Fruit fly (Drosophila melanogaster): ENCODE results near the gene Mco1.
A peak's percentile ranks its signal among the peaks of the same experiment; 100 is the strongest.

Gene Mco1

DNA sequence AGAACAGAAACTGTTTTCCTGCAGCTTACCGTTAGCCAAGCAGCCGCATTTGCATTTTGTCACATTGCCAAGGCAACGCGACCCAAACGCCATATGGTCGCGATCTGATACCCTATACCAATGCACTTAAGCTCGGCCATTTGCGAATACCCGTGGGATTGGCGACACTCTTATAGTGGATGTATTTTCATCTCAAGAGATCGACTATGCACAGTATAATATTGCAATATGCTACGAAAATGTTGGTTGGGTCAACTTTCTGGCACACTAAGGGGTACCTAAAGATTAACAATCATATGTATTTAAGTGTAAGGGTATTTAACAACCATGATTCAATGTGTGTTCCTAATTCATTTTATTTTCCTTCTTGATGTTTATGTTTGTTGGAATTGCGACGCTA is 21.8 kb downstream of the Mco1 start (continued):
- TF ChIP-seq CG11294 (GFP tag; IDR thresholded peaks at IDR 0.05) (peak; percentile 46; the same call in 1 of the 2 replicates), Eip78C (GFP tag) (peak; percentile 84), CG11902 (GFP tag; optimal IDR thresholded peaks at IDR 0.05) (peak; percentile 37), Ets96B (tag; optimal IDR thresholded peaks at IDR 0.05) (peak; percentile 36), CG3032 (tag; optimal IDR thresholded peaks at IDR 0.05) (peak; percentile 21), Eip93F (GFP tag; optimal IDR thresholded peaks at IDR 0.05) (no peak), Blimp-1 (GFP tag; optimal IDR thresholded peaks at IDR 0.05) (no peak), fd59A (GFP tag; optimal IDR thresholded peaks at IDR 0.05) (no peak), Ets21C (GFP tag; optimal IDR thresholded peaks at IDR 0.05) (peak; percentile 64), Gug (GFP tag; IDR thresholded peaks at IDR 0.05) (no peak), Met (GFP tag; optimal IDR thresholded peaks at IDR 0.05) (peak; percentile 58), esn (GFP tag; optimal IDR thresholded peaks at IDR 0.05) (peak; percentile 74), topi (GFP tag; optimal IDR thresholded peaks at IDR 0.05) (peak; percentile 71), lz (GFP tag; optimal IDR thresholded peaks at IDR 0.05) (peak; percentile 77), CG16779 (tag; optimal IDR thresholded peaks at IDR 0.05) (no peak), ss (GFP tag; optimal IDR thresholded peaks at IDR 0.05) (peak in 1 of 2 experiments; percentile 17), CG6792 (GFP tag; optimal IDR thresholded peaks at IDR 0.05) (peak; percentile 54), Sox14 (GFP tag; optimal IDR thresholded peaks at IDR 0.05) (peak; percentile 26), CG6276 (GFP tag; optimal IDR thresholded peaks at IDR 0.05) (no peak)

DNA sequence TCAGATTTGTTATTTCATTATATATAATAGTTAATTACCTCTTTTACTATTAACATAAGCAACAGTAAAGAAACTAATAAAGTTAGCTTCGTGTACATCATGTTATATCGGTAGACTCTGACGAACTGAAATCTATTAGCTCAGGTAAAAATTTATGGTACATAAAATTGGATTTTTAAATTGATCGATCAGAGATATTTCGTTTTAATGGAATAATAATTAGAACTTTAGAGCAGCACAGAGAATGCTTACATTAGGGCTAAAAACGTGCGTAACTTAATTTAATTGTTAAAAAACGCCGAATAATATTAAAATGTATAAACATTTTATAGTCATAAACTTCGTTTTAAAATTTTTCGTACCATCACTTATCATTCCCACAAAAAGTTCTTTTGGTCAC is 24.3 kb downstream of the Mco1 start, which contains the start of gene CG33723:
TSS of gene CG33723 (minus strand) at position 101 of the 400 bp plus-strand sequence.
- no peak for TF ChIP-seq CG1621 (tag; optimal IDR thresholded peaks at IDR 0.05)
- TF ChIP-seq CG3919 (GFP tag; optimal IDR thresholded peaks at IDR 0.05): no peak

dm6 chr2L:9442795-9443287 is 26.5 kb downstream of the Mco1 start:
- TF ChIP-seq CG7368 (GFP tag; optimal IDR thresholded peaks at IDR 0.05) (no peak), CG6276 (GFP tag; optimal IDR thresholded peaks at IDR 0.05) (no peak), CG6163 (GFP tag; IDR thresholded peaks at IDR 0.05) (no peak), CG8632 (GFP tag; optimal IDR thresholded peaks at IDR 0.05) (no peak)

- TF ChIP-seq CG7368 (GFP tag; optimal IDR thresholded peaks at IDR 0.05) (no peak), Eip75B (GFP tag; optimal IDR thresholded peaks at IDR 0.05) (no peak), Met (GFP tag; optimal IDR thresholded peaks at IDR 0.05) (no peak), acj6 (GFP tag; optimal IDR thresholded peaks at IDR 0.05) (no peak), net (GFP tag; optimal IDR thresholded peaks at IDR 0.05) (no peak), CG8119 (GFP tag; IDR thresholded peaks at IDR 0.05) (no peak), Ets96B (tag; optimal IDR thresholded peaks at IDR 0.05) (no peak), CG31627 (GFP tag; optimal IDR thresholded peaks at IDR 0.05) (no peak), topi (GFP tag; optimal IDR thresholded peaks at IDR 0.05) (no peak), cyc (GFP tag; optimal IDR thresholded peaks at IDR 0.05) (no peak), CG11762 (GFP tag; optimal IDR thresholded peaks at IDR 0.05; ENCODE audit: insufficient read depth) (no peak)
These were observed 29.4 kb downstream of the Mco1 start for dm6 chr2L:9445753-9446152.

DNA sequence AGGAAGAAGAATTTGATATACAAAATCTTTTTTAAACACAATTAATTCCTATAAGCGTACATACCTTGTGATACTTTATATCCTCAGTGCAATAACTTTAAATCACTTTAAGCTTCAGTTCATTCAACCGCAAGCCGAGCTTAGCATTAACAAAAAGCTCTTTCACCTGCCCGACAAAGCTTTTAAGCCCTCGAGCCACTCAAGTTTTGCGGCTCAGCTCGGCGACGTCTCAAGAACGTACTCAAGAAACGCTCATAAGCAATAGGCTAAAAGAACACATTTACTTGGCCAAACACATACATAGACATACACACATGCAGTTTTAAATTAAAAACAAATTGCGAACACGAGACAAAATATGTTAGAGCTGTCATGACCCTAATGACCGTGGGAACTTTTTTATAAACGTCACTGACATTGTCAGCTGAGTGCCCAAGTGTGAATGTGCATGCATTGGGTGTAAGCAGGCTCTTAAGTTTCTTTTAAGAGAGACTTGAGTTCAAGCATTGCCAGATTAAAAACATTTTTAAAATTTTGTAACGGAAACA is 30.1 kb downstream of the Mco1 start:
- peak; percentile 42 for TF ChIP-seq Eip78C (GFP tag)
- no peak for TF ChIP-seq CG4318 (GFP tag; optimal IDR thresholded peaks at IDR 0.05)
- no peak for TF ChIP-seq Ets96B (tag; optimal IDR thresholded peaks at IDR 0.05)
- TF ChIP-seq dsx (GFP tag; optimal IDR thresholded peaks at IDR 0.05; ENCODE audit: poor library complexity, severe bottlenecking): peak; percentile 26
- TF ChIP-seq CG7368 (GFP tag; optimal IDR thresholded peaks at IDR 0.05): no peak
